Fruit fly (Drosophila melanogaster) whole organism, embryonic: ENCODE results near the gene dachs.

ENCODE experiments used
- Atf3 ChIP-seq: fragments of 200-800 bp; sonication (Bioruptor generic); optimal IDR thresholded peaks from 3 replicates; lab custom pipeline; 2016; ENCODE audit warnings: missing biosample characterization, missing genetic modification characterization
- B-H1 ChIP-seq: fragments of 200-800 bp; sonication (Bioruptor generic); IDR thresholded peaks from 3 replicates; pipeline ENCODE4 v1.3.6; 2022; ENCODE audit warnings: missing biosample characterization, missing genetic modification characterization
- CG10654 ChIP-seq: fragments of 200-800 bp; sonication (Bioruptor generic); optimal IDR thresholded peaks from 2 replicates; lab custom pipeline; 2016; ENCODE audit warnings: missing biosample characterization, missing genetic modification characterization
- CG11695 ChIP-seq: fragments of 200-800 bp; sonication (Bioruptor generic); IDR thresholded peaks from 3 replicates; pipeline ENCODE4 v1.3.6; 2022; ENCODE audit warnings: missing biosample characterization, missing genetic modification characterization
- CG13424 ChIP-seq: fragments of 200-800 bp; sonication (Bioruptor generic); optimal IDR thresholded peaks from 2 replicates; lab custom pipeline; 2019; ENCODE audit warnings: missing biosample characterization, mild to moderate bottlenecking, missing genetic modification characterization, moderate library complexity
- CG14441 ChIP-seq: fragments of 200-800 bp; sonication (Bioruptor generic); IDR thresholded peaks from 2 replicates; pipeline ENCODE4 v1.3.6; 2022; ENCODE audit warnings: missing biosample characterization, missing genetic modification characterization
- CG17186 ChIP-seq: fragments of 200-800 bp; sonication (Bioruptor generic); optimal IDR thresholded peaks from 3 replicates; lab custom pipeline; 2017; ENCODE audit warnings: missing biosample characterization, missing genetic modification reagents, missing genetic modification characterization
- CG17359 ChIP-seq: fragments of 200-800 bp; sonication (Bioruptor generic); optimal IDR thresholded peaks from 3 replicates; lab custom pipeline; 2018; ENCODE audit warnings: missing biosample characterization, mild to moderate bottlenecking, missing genetic modification characterization, moderate library complexity
- CG32772 ChIP-seq: fragments of 200-800 bp; sonication (Bioruptor generic); IDR thresholded peaks from 2 replicates; pipeline ENCODE4 v1.3.6; 2022; ENCODE audit warnings: missing biosample characterization, missing genetic modification characterization
- CG3838 ChIP-seq: fragments of 200-800 bp; sonication (Bioruptor generic); optimal IDR thresholded peaks from 3 replicates; lab custom pipeline; 2016; ENCODE audit warnings: missing biosample characterization, missing genetic modification characterization
- CG4424 ChIP-seq: fragments of 200-800 bp; sonication (Bioruptor generic); optimal IDR thresholded peaks from 3 replicates; lab custom pipeline; 2016; ENCODE audit warnings: missing biosample characterization, missing genetic modification characterization
- CG4730 ChIP-seq: fragments of 200-800 bp; sonication (Bioruptor generic); IDR thresholded peaks from 2 replicates; pipeline ENCODE4 v1.3.6; 2022; ENCODE audit warnings: missing biosample characterization, missing genetic modification characterization
- CG4820 ChIP-seq: fragments of 200-800 bp; sonication (Bioruptor generic); optimal IDR thresholded peaks from 3 replicates; lab custom pipeline; 2016; ENCODE audit warnings: missing biosample characterization, missing genetic modification characterization
- CG5245 ChIP-seq: fragments of 200-800 bp; sonication (Bioruptor generic); optimal IDR thresholded peaks from 3 replicates; lab custom pipeline; 2016; ENCODE audit warnings: missing biosample characterization, missing genetic modification characterization
- CG6175 ChIP-seq: fragments of 200-800 bp; sonication (Bioruptor generic); IDR thresholded peaks from 3 replicates; pipeline ENCODE4 v1.3.6; 2022; ENCODE audit warnings: missing biosample characterization, missing genetic modification characterization
- CG6254 ChIP-seq: fragments of 200-800 bp; sonication (Bioruptor generic); optimal IDR thresholded peaks from 3 replicates; lab custom pipeline; 2017; ENCODE audit warnings: mild to moderate bottlenecking, missing biosample characterization, missing genetic modification reagents, missing genetic modification characterization
- CG6765 ChIP-seq: fragments of 200-800 bp; sonication (Bioruptor generic); optimal IDR thresholded peaks from 3 replicates; lab custom pipeline; 2017; ENCODE audit warnings: missing biosample characterization, mild to moderate bottlenecking, missing genetic modification characterization
- CG6813 ChIP-seq: fragments of 200-800 bp; sonication (Bioruptor generic); optimal IDR thresholded peaks from 2 replicates; lab custom pipeline; 2017; ENCODE audit warnings: missing biosample characterization, missing genetic modification characterization, mild to moderate bottlenecking, moderate library complexity, missing genetic modification reagents
- CG8765 ChIP-seq: fragments of 200-800 bp; sonication (Bioruptor generic); IDR thresholded peaks from 2 replicates; pipeline ENCODE4 v1.3.6; 2022; ENCODE audit warnings: missing biosample characterization, missing genetic modification characterization
- CG9215 ChIP-seq: fragments of 200-800 bp; sonication (Bioruptor generic); IDR thresholded peaks from 2 replicates; pipeline ENCODE4 v1.3.6; 2022; ENCODE audit warnings: missing biosample characterization, missing genetic modification characterization
- CkIIα-i1 ChIP-seq: fragments of 200-800 bp; sonication (Bioruptor generic); IDR thresholded peaks from 2 replicates; pipeline ENCODE4 v1.3.6; 2022; ENCODE audit warnings: missing biosample characterization, missing genetic modification characterization
- E2f2 ChIP-seq: fragments of 200-800 bp; sonication (Bioruptor generic); IDR thresholded peaks from 2 replicates; pipeline ENCODE4 v1.3.6; 2022; ENCODE audit warnings: missing biosample characterization, missing genetic modification characterization
- Ets97D ChIP-seq: fragments of 200-800 bp; sonication (Bioruptor generic); optimal IDR thresholded peaks from 3 replicates; lab custom pipeline; 2016; ENCODE audit warnings: missing biosample characterization, missing genetic modification characterization
- Hsf ChIP-seq: fragments of 200-800 bp; sonication (Bioruptor generic); optimal IDR thresholded peaks from 3 replicates; lab custom pipeline; 2016; ENCODE audit warnings: missing biosample characterization, missing genetic modification characterization
- Jarid2 ChIP-seq: fragments of 200-800 bp; sonication (Bioruptor generic); optimal IDR thresholded peaks from 3 replicates; lab custom pipeline; 2017; ENCODE audit warnings: mild to moderate bottlenecking, missing biosample characterization, missing genetic modification reagents, missing genetic modification characterization
- NfI ChIP-seq: fragments of 200-800 bp; sonication (Bioruptor generic); optimal IDR thresholded peaks from 3 replicates; lab custom pipeline; 2018; ENCODE audit warnings: missing biosample characterization, mild to moderate bottlenecking, missing genetic modification characterization, moderate library complexity
- Trl ChIP-seq, 3 experiments: fragments of >200 bp in 2 of 3; fragments of 200-800 bp in 1 of 3; sonication (Bioruptor generic) in 1 of 3; optimal IDR thresholded peaks; 2 replicates in 1 of 3; 3 replicates in 2 of 3; lab custom pipeline; 2016 to 2017; ENCODE audit warnings: missing biosample characterization in 1 of 3, missing genetic modification characterization in 1 of 3
- Usf ChIP-seq: fragments of 200-800 bp; sonication (Bioruptor generic); optimal IDR thresholded peaks from 2 replicates; lab custom pipeline; 2017; ENCODE audit warnings: missing genotype, missing biosample characterization, missing genetic modification characterization
- Xrp1 ChIP-seq: fragments of 200-800 bp; sonication (Bioruptor generic); IDR thresholded peaks from 2 replicates; pipeline ENCODE4 v1.3.6; 2022; ENCODE audit warnings: missing biosample characterization, missing genetic modification characterization
- YL-1 ChIP-seq: fragments of 200-800 bp; sonication (Bioruptor generic); optimal IDR thresholded peaks from 3 replicates; lab custom pipeline; 2017; ENCODE audit warnings: missing biosample characterization, mild to moderate bottlenecking, missing genetic modification characterization
- bowl ChIP-seq: fragments of 200-800 bp; sonication (Bioruptor generic); IDR thresholded peaks from 2 replicates; pipeline ENCODE4 v1.3.6; 2022; ENCODE audit warnings: missing biosample characterization, missing genetic modification characterization
- br ChIP-seq: fragments of >200 bp; optimal IDR thresholded peaks from 2 replicates; lab custom pipeline; 2017
- corto ChIP-seq: fragments of 200-800 bp; sonication (Bioruptor generic); optimal IDR thresholded peaks from 2 replicates; lab custom pipeline; 2016; ENCODE audit warnings: missing biosample characterization, mild to moderate bottlenecking, missing genetic modification characterization, moderate library complexity
- cwo ChIP-seq: fragments of 200-800 bp; sonication (Bioruptor generic); optimal IDR thresholded peaks from 3 replicates; lab custom pipeline; 2017; ENCODE audit warnings: missing biosample characterization, missing genetic modification characterization, mild to moderate bottlenecking, moderate library complexity, missing genetic modification reagents
- da ChIP-seq: fragments of 200-800 bp; sonication (Bioruptor generic); optimal IDR thresholded peaks from 2 replicates; lab custom pipeline; 2016; ENCODE audit warnings: missing biosample characterization, missing genetic modification characterization
- dati ChIP-seq: fragments of 200-800 bp; sonication (Bioruptor generic); IDR thresholded peaks from 2 replicates; pipeline ENCODE4 v1.3.6; 2022; ENCODE audit warnings: missing biosample characterization, missing genetic modification characterization
- fd102C ChIP-seq: fragments of 200-800 bp; sonication (Bioruptor generic); optimal IDR thresholded peaks from 2 replicates; lab custom pipeline; 2018; ENCODE audit warnings: missing biosample characterization, mild to moderate bottlenecking, missing genetic modification characterization, moderate library complexity
- gcm ChIP-seq: fragments of 200-800 bp; sonication (Bioruptor generic); optimal IDR thresholded peaks from 2 replicates; lab custom pipeline; 2019; ENCODE audit warnings: missing biosample characterization, mild to moderate bottlenecking, missing genetic modification characterization, moderate library complexity
- gsb ChIP-seq: fragments of 200-800 bp; sonication (Bioruptor generic); IDR thresholded peaks from 2 replicates; pipeline ENCODE4 v1.3.6; 2022; ENCODE audit warnings: missing biosample characterization, missing genetic modification characterization
- h ChIP-seq: fragments of >200 bp; optimal IDR thresholded peaks from 2 replicates; lab custom pipeline; 2017
- ham ChIP-seq: fragments of 200-800 bp; sonication (Bioruptor generic); IDR thresholded peaks from 2 replicates; pipeline ENCODE4 v1.3.6; 2022; ENCODE audit warnings: missing biosample characterization, missing genetic modification characterization
- hb ChIP-seq: fragments of 200-800 bp; sonication (Bioruptor generic); IDR thresholded peaks from 3 replicates; pipeline ENCODE4 v1.3.6; 2022; ENCODE audit warnings: missing biosample characterization, missing genetic modification characterization; ENCODE audit not compliant: partially characterized antibody
- jing ChIP-seq: fragments of 200-800 bp; sonication (Bioruptor generic); optimal IDR thresholded peaks from 2 replicates; lab custom pipeline; 2018; ENCODE audit warnings: missing biosample characterization, mild to moderate bottlenecking, missing genetic modification characterization
- knrl ChIP-seq: fragments of 200-800 bp; sonication (Bioruptor generic); IDR thresholded peaks from 3 replicates; pipeline ENCODE4 v1.3.6; 2022; ENCODE audit warnings: missing biosample characterization, missing genetic modification characterization; ENCODE audit not compliant: partially characterized antibody
- org-1 ChIP-seq: fragments of 200-800 bp; sonication (Bioruptor generic); optimal IDR thresholded peaks from 2 replicates; lab custom pipeline; 2017; ENCODE audit warnings: missing biosample characterization, missing genetic modification characterization
- psq ChIP-seq: fragments of 200-800 bp; sonication (Bioruptor generic); optimal IDR thresholded peaks from 2 replicates; lab custom pipeline; 2017; ENCODE audit warnings: missing biosample characterization, missing genetic modification characterization
- shn ChIP-seq: fragments of 200-800 bp; sonication (Bioruptor generic); optimal IDR thresholded peaks from 3 replicates; lab custom pipeline; 2016; ENCODE audit warnings: missing biosample characterization, missing genetic modification characterization
- slbo ChIP-seq: fragments of 200-800 bp; sonication (Bioruptor generic); IDR thresholded peaks from 2 replicates; pipeline ENCODE4 v1.3.6; 2022; ENCODE audit warnings: missing biosample characterization, missing genetic modification characterization
- sqz ChIP-seq: fragments of 200-800 bp; sonication (Bioruptor generic); optimal IDR thresholded peaks from 3 replicates; lab custom pipeline; 2018; ENCODE audit warnings: missing biosample characterization, mild to moderate bottlenecking, missing genetic modification characterization
- tin ChIP-seq: fragments of 200-800 bp; sonication (Bioruptor generic); optimal IDR thresholded peaks from 3 replicates; lab custom pipeline; 2016; ENCODE audit warnings: missing biosample characterization, missing genetic modification characterization
- tio ChIP-seq: fragments of 200-800 bp; sonication (Bioruptor generic); optimal IDR thresholded peaks from 2 replicates; lab custom pipeline; 2017; ENCODE audit warnings: missing biosample characterization, missing genetic modification characterization, inconsistent platforms
- ttk ChIP-seq: fragments of 200-800 bp; sonication (Bioruptor generic); IDR thresholded peaks from 2 replicates; pipeline ENCODE4 v2.1.2; 2022; ENCODE audit warnings: missing biosample characterization, missing genetic modification characterization
- z ChIP-seq: fragments of 200-800 bp; sonication (Bioruptor generic); IDR thresholded peaks from 3 replicates; pipeline ENCODE4 v1.3.6; 2022; ENCODE audit warnings: missing biosample characterization, missing genetic modification characterization

dachs gene

DNA sequence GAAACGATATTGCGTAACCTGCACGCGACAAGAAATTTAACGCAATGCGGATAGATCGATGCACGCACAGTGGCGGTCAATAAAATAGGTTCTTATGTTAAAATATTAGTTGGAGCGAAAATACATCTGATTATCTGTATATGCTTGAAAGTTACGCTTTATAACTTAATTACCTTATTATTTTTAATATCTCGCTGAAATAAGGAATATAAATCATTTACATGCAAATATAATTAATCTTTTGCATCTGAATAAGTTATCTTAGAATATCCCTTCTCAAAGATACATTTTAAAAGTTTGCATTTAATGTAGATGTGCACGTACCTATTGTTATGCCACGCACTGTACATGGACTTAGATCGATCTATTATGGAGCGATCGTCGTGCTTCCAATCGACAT lies 5.0 kb downstream of the dachs start (continued):
- TF ChIP-seq Usf (GFP tag; lab: Kevin White, UChicago) (no peak), CG11695 (GFP tag; lab: Robert Waterston, UW) (0 out of 3 replicates have a peak, but pooled peaks have one; percentile 16), NfI (GFP tag; lab: Kevin White, UChicago) (no peak), shn (GFP tag; lab: Kevin White, UChicago) (no peak), E2f2 (no peak), bowl (no peak), CG6813 (no peak), CkIIα-i1 (GFP tag; lab: Robert Waterston, UW) (no peak), org-1 (GFP tag; lab: Kevin White, UChicago) (no peak), corto (GFP tag; lab: Kevin White, UChicago) (no peak), cwo (GFP tag; lab: Kevin White, UChicago) (no peak), CG9215 (GFP tag; lab: Robert Waterston, UW) (no peak), knrl (GFP tag; lab: Robert Waterston, UW) (no peak), hb (GFP tag; lab: Robert Waterston, UW) (no peak), sqz (GFP tag; lab: Kevin White, UChicago) (no peak), tio (GFP tag; lab: Kevin White, UChicago) (peak; percentile 14), Trl (optimal IDR thresholded peaks at IDR 0.05; lab: Kevin White, UChicago) (no peak), Trl (GFP tag; optimal IDR thresholded peaks at IDR 0.05; lab: Kevin White, UChicago) (no peak), B-H1 (no peak), CG17186 (no peak), CG3838 (no peak), CG4730 (no peak), CG8765 (GFP tag; lab: Robert Waterston, UW) (no peak), CG5245 (no peak), h (no peak), tin (GFP tag; lab: Kevin White, UChicago) (no peak), slbo (GFP tag; lab: Robert Waterston, UW) (no peak), z (GFP tag; lab: Robert Waterston, UW) (no peak), psq (GFP tag; lab: Kevin White, UChicago) (no peak), YL-1 (GFP tag; lab: Kevin White, UChicago) (no peak), fd102C (GFP tag; lab: Kevin White, UChicago) (no peak), Atf3 (GFP tag; lab: Kevin White, UChicago) (no peak), CG10654 (GFP tag; lab: Kevin White, UChicago) (no peak), CG13424 (tag; lab: Kevin White, UChicago) (peak; percentile 31), CG32772 (no peak), br (lab: Kevin White, UChicago) (no peak), Ets97D (GFP tag; lab: Kevin White, UChicago) (no peak), CG14441 (GFP tag; lab: Robert Waterston, UW) (no peak), da (GFP tag; lab: Kevin White, UChicago) (no peak), gcm (GFP tag; lab: Kevin White, UChicago) (peak; percentile 37), CG6765 (GFP tag; lab: Kevin White, UChicago) (no peak), dati (no peak), CG4820 (GFP tag; lab: Kevin White, UChicago) (peak; percentile 50), ham (GFP tag; lab: Robert Waterston, UW) (no peak), CG17359 (tag; lab: Kevin White, UChicago) (no peak), Hsf (GFP tag; lab: Kevin White, UChicago) (no peak), CG6175 (GFP tag; lab: Robert Waterston, UW) (no peak), Jarid2 (GFP tag; lab: Kevin White, UChicago) (no peak), CG4424 (GFP tag; lab: Kevin White, UChicago) (peak; percentile 44), gsb (GFP tag; lab: Robert Waterston, UW) (no peak), CG6254 (GFP tag; lab: Kevin White, UChicago) (peak; percentile 29), ttk (no peak), Xrp1 (GFP tag; lab: Robert Waterston, UW) (peak; percentile 63), jing (no peak)
